Worm (Caenorhabditis elegans) whole organism, late embryonic: ENCODE measurements around the gene gid-7.

Source experiments
- C38D4.7 ChIP-seq: fragments of 200-800 bp; sonication (Bioruptor generic); optimal IDR thresholded peaks from 2 replicates; lab custom pipeline; 2018; ENCODE audit warnings: mild to moderate bottlenecking, missing genetic modification characterization, moderate library complexity, missing compliant biosample characterization
- F13H6.1 ChIP-seq: sonication (generic microtip); optimal IDR thresholded peaks from 2 replicates; lab custom pipeline; 2016; ENCODE audit warnings: missing genetic modification characterization, missing compliant biosample characterization
- K02D7.2 ChIP-seq: sonication (generic microtip); optimal IDR thresholded peaks from 2 replicates; lab custom pipeline; 2017; ENCODE audit warnings: mild to moderate bottlenecking, missing genetic modification characterization, missing compliant biosample characterization
- K09A11.1 ChIP-seq: sonication (generic microtip); optimal IDR thresholded peaks from 2 replicates; lab custom pipeline; 2017; ENCODE audit warnings: antibody characterized with exemption, mild to moderate bottlenecking, missing genetic modification characterization, missing compliant biosample characterization; ENCODE audit not compliant: insufficient read depth
- T23F11.4 ChIP-seq: fragments of 200-800 bp; sonication (Bioruptor generic); optimal IDR thresholded peaks from 2 replicates; lab custom pipeline; 2018; ENCODE audit warnings: mild to moderate bottlenecking, missing genetic modification characterization, missing compliant biosample characterization
- Y22D7AL.16 ChIP-seq: sonication (generic microtip); optimal IDR thresholded peaks from 2 replicates; lab custom pipeline; 2016; ENCODE audit warnings: missing genetic modification characterization, missing compliant biosample characterization
- ahr-1 ChIP-seq: sonication (generic microtip); optimal IDR thresholded peaks from 2 replicates; lab custom pipeline; 2016; ENCODE audit warnings: missing genetic modification characterization, missing compliant biosample characterization
- ceh-18 ChIP-seq: sonication (generic microtip); optimal IDR thresholded peaks from 2 replicates; lab custom pipeline; 2016; ENCODE audit warnings: missing genetic modification characterization, missing compliant biosample characterization
- ceh-19 ChIP-seq: fragments of 200-800 bp; sonication (Bioruptor generic); optimal IDR thresholded peaks from 2 replicates; lab custom pipeline; 2018; ENCODE audit warnings: mild to moderate bottlenecking, missing genetic modification characterization, missing compliant biosample characterization
- ceh-22 ChIP-seq: sonication (generic microtip); optimal IDR thresholded peaks from 2 replicates; lab custom pipeline; 2017; ENCODE audit warnings: missing biosample characterization, missing genetic modification characterization
- ceh-34 ChIP-seq: sonication (generic microtip); optimal IDR thresholded peaks from 2 replicates; lab custom pipeline; 2016; ENCODE audit warnings: mild to moderate bottlenecking, missing genetic modification characterization, missing compliant biosample characterization
- ceh-45 ChIP-seq: fragments of 200-800 bp; sonication (Bioruptor generic); IDR thresholded peaks from 2 replicates; pipeline ENCODE4 v1.3.6; 2022; ENCODE audit warnings: missing genetic modification reagents, missing genetic modification characterization, missing compliant biosample characterization
- che-1 ChIP-seq: sonication (generic microtip); optimal IDR thresholded peaks from 2 replicates; lab custom pipeline; 2016; ENCODE audit warnings: mild to moderate bottlenecking, missing genetic modification characterization, missing compliant biosample characterization
- dve-1 ChIP-seq: sonication (generic microtip); optimal IDR thresholded peaks from 2 replicates; lab custom pipeline; 2017; ENCODE audit warnings: antibody characterized with exemption, mild to moderate bottlenecking, missing genetic modification characterization, missing compliant biosample characterization
- elt-2 ChIP-seq: sonication (generic microtip); optimal IDR thresholded peaks from 2 replicates; lab custom pipeline; 2016; ENCODE audit warnings: missing genetic modification reagents, missing genetic modification characterization, missing compliant biosample characterization
- elt-4 ChIP-seq: sonication (generic microtip); optimal IDR thresholded peaks from 2 replicates; lab custom pipeline; 2016; ENCODE audit warnings: missing genetic modification characterization, missing compliant biosample characterization
- ets-4 ChIP-seq: sonication (generic microtip); optimal IDR thresholded peaks from 2 replicates; lab custom pipeline; 2016; ENCODE audit warnings: missing genetic modification characterization, missing compliant biosample characterization
- fax-1 ChIP-seq: sonication (generic microtip); optimal IDR thresholded peaks from 2 replicates; lab custom pipeline; 2016; ENCODE audit warnings: missing genotype, missing genetic modification characterization, missing compliant biosample characterization
- hlh-13 ChIP-seq: fragments of 200-800 bp; sonication (Bioruptor generic); optimal IDR thresholded peaks from 2 replicates; lab custom pipeline; 2018; ENCODE audit warnings: mild to moderate bottlenecking, missing genetic modification characterization, missing compliant biosample characterization
- hlh-30 ChIP-seq: sonication (generic microtip); optimal IDR thresholded peaks from 2 replicates; lab custom pipeline; 2017; ENCODE audit warnings: antibody characterized with exemption, missing genetic modification characterization, missing compliant biosample characterization; ENCODE audit not compliant: insufficient read depth
- hlh-6 ChIP-seq: sonication (generic microtip); optimal IDR thresholded peaks from 2 replicates; lab custom pipeline; 2016; ENCODE audit warnings: missing genotype, missing genetic modification characterization, missing compliant biosample characterization
- madf-2 ChIP-seq: sonication (generic microtip); optimal IDR thresholded peaks from 2 replicates; lab custom pipeline; 2017; ENCODE audit warnings: missing genetic modification characterization, missing compliant biosample characterization
- mec-3 ChIP-seq: sonication (generic microtip); optimal IDR thresholded peaks from 2 replicates; lab custom pipeline; 2016; ENCODE audit warnings: borderline replicate concordance, missing genetic modification characterization, missing compliant biosample characterization
- nhr-232 ChIP-seq: sonication (generic microtip); optimal IDR thresholded peaks from 2 replicates; lab custom pipeline; 2016; ENCODE audit warnings: missing genetic modification characterization, missing compliant biosample characterization
- npax-4 ChIP-seq: sonication (generic microtip); optimal IDR thresholded peaks from 2 replicates; lab custom pipeline; 2016; ENCODE audit warnings: missing genetic modification characterization, missing compliant biosample characterization
- odd-2 ChIP-seq: sonication (generic microtip); optimal IDR thresholded peaks from 2 replicates; lab custom pipeline; 2017; ENCODE audit warnings: antibody characterized with exemption, mild to moderate bottlenecking, missing genetic modification characterization, missing compliant biosample characterization
- pag-3 ChIP-seq: sonication (generic microtip); optimal IDR thresholded peaks from 2 replicates; lab custom pipeline; 2016; ENCODE audit warnings: missing compliant biosample characterization, missing genetic modification characterization, borderline replicate concordance
- pax-1 ChIP-seq: fragments of 150-350 bp; optimal IDR thresholded peaks from 2 replicates; lab custom pipeline; 2014; ENCODE audit warnings: missing biosample characterization, missing genetic modification characterization
- pha-2 ChIP-seq: sonication (generic microtip); optimal IDR thresholded peaks from 2 replicates; lab custom pipeline; 2017; ENCODE audit warnings: mild to moderate bottlenecking, missing genetic modification characterization, missing compliant biosample characterization
- pqm-1 ChIP-seq: sonication (generic microtip); optimal IDR thresholded peaks from 2 replicates; lab custom pipeline; 2016; ENCODE audit warnings: missing genetic modification characterization, missing compliant biosample characterization
- pros-1 ChIP-seq: fragments of 150-350 bp; optimal IDR thresholded peaks from 2 replicates; lab custom pipeline; 2014; ENCODE audit warnings: missing biosample characterization, missing genetic modification reagents, missing genetic modification characterization
- rnt-1 ChIP-seq: sonication (generic microtip); optimal IDR thresholded peaks from 2 replicates; lab custom pipeline; 2016; ENCODE audit warnings: missing genetic modification characterization, missing compliant biosample characterization
- sdc-2 ChIP-seq: sonication (generic microtip); optimal IDR thresholded peaks from 2 replicates; lab custom pipeline; 2016; ENCODE audit warnings: missing genotype, missing genetic modification characterization, missing compliant biosample characterization
- sox-4 ChIP-seq: sonication (generic microtip); optimal IDR thresholded peaks from 2 replicates; lab custom pipeline; 2017; ENCODE audit warnings: mild to moderate bottlenecking, missing genetic modification characterization, inconsistent platforms, missing compliant biosample characterization
- tbx-2 ChIP-seq: sonication (generic microtip); optimal IDR thresholded peaks from 2 replicates; lab custom pipeline; 2016; ENCODE audit warnings: missing genetic modification characterization, missing compliant biosample characterization
- ttx-3 ChIP-seq: sonication (generic microtip); optimal IDR thresholded peaks from 2 replicates; lab custom pipeline; 2016; ENCODE audit warnings: missing genetic modification reagents, missing genetic modification characterization, missing compliant biosample characterization
- unc-3 ChIP-seq, 2 experiments: fragments of 200-800 bp in 1 of 2; sonication (Bioruptor generic) in 1 of 2; sonication (generic microtip) in 1 of 2; conservative IDR thresholded peaks in 1 of 2; optimal IDR thresholded peaks in 1 of 2; 2 replicates each; pipeline versions ENCODE4 v1.3.6 to Lab custom; 2016 to 2022; ENCODE audit warnings: missing compliant biosample characterization in 2 of 2, missing genetic modification characterization in 2 of 2, missing genetic modification reagents in 1 of 2
- unc-42 ChIP-seq: sonication (generic microtip); optimal IDR thresholded peaks from 2 replicates; lab custom pipeline; 2016; ENCODE audit warnings: missing genotype, missing genetic modification characterization, missing compliant biosample characterization
- unc-55 ChIP-seq: sonication (generic microtip); optimal IDR thresholded peaks from 2 replicates; lab custom pipeline; 2017; ENCODE audit warnings: missing biosample characterization, missing genetic modification reagents, missing genetic modification characterization
- unc-86 ChIP-seq: sonication (generic microtip); optimal IDR thresholded peaks from 2 replicates; lab custom pipeline; 2016; ENCODE audit warnings: missing genetic modification characterization, missing compliant biosample characterization

gid-7 gene

ce11 chrV:3773618-3774017 is 16.7 kb upstream of the gid-7 start:
- TF ChIP-seq odd-2 (tag; lab: Kevin White, UChicago): no peak
- TF ChIP-seq ceh-45 (GFP tag; lab: Robert Waterston, UW): no peak
- TF ChIP-seq unc-55 (GFP tag; lab: Kevin White, UChicago): no peak
- no peak for TF ChIP-seq ahr-1 (tag; lab: Kevin White, UChicago)
- no peak for TF ChIP-seq elt-2
- TF ChIP-seq ttx-3: no peak
- TF ChIP-seq che-1: no peak
- no peak for TF ChIP-seq madf-2 (tag; lab: Kevin White, UChicago)
- no peak for TF ChIP-seq dve-1

- TF ChIP-seq F13H6.1 (tag; lab: Kevin White, UChicago) (no peak), K09A11.1 (no peak), pqm-1 (tag; lab: Kevin White, UChicago) (no peak), K02D7.2 (tag; lab: Kevin White, UChicago) (no peak), ceh-34 (tag; lab: Kevin White, UChicago) (no peak), C38D4.7 (no peak), hlh-30 (tag; lab: Kevin White, UChicago) (no peak), pha-2 (no peak), ceh-18 (tag; lab: Kevin White, UChicago) (no peak), sdc-2 (tag; lab: Kevin White, UChicago) (no peak), rnt-1 (no peak), sox-4 (tag; lab: Kevin White, UChicago) (no peak), dve-1 (no peak), odd-2 (tag; lab: Kevin White, UChicago) (no peak), T23F11.4 (no peak)
- TF ChIP-seq, all 69 proteins: peak for 0
Measured at ce11 chrV:3771437-3772256, 14.8 kb upstream of the gid-7 start, which contains the start of the genes R08E5.1 and rips-1. Gene R08E5.1 (minus strand): TSS chrV:3771518. Gene rips-1 (plus strand): TSS chrV:3772021.

DNA sequence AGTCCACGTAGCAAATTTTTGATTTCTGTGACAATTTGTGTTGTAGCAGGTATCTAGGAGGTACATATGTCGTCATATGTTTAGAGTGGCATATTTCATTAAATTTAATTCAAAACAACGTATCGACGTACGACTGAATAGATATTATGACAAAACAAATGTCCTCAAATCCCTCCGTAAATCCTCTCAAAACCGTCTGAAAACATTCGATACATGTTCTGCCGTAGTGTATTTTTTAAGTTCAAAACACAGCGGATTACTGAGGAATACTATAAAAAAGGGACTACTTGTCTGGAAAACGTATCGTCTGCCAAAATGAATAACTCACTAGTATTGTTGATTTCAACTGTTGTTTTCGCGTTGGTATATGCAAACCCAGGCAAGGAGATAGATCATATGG is 11.4 kb upstream of the gid-7 start, which contains the start of gene R08E5.4:
R08E5.4 (plus strand) TSS at position 301 of the 400 bp plus-strand sequence.
- no peak for TF ChIP-seq ceh-22 (tag; lab: Kevin White, UChicago)
- no peak for TF ChIP-seq Y22D7AL.16 (tag; lab: Kevin White, UChicago)
- TF ChIP-seq rnt-1: no peak
- no peak for TF ChIP-seq che-1
- no peak for TF ChIP-seq hlh-13 (GFP tag; lab: Kevin White, UChicago)
- TF ChIP-seq unc-3 (GFP tag; conservative IDR thresholded peaks at IDR 0.05; lab: Robert Waterston, UW): no peak
- TF ChIP-seq unc-3 (tag; optimal IDR thresholded peaks at IDR 0.05; lab: Kevin White, UChicago): no peak
- TF ChIP-seq elt-4 (tag; lab: Kevin White, UChicago): no peak
- no peak for TF ChIP-seq mec-3 (tag; lab: Kevin White, UChicago)
- no peak for TF ChIP-seq ceh-19
- no peak for TF ChIP-seq unc-55 (GFP tag; lab: Kevin White, UChicago)
- no peak for TF ChIP-seq ceh-34 (tag; lab: Kevin White, UChicago)

- TF ChIP-seq fax-1 (tag; lab: Kevin White, UChicago) (no peak), tbx-2 (tag; lab: Kevin White, UChicago) (no peak), unc-42 (tag; lab: Kevin White, UChicago) (no peak), dve-1 (no peak), pros-1 (tag; lab: Kevin White, UChicago) (no peak), sox-4 (tag; lab: Kevin White, UChicago) (no peak), pag-3 (tag; lab: Kevin White, UChicago) (no peak), T23F11.4 (no peak), pax-1 (tag; lab: Kevin White, UChicago) (no peak), ahr-1 (tag; lab: Kevin White, UChicago) (no peak), nhr-232 (tag; lab: Kevin White, UChicago) (no peak), pha-2 (no peak), ets-4 (tag; lab: Kevin White, UChicago) (no peak), unc-86 (no peak), ceh-45 (GFP tag; lab: Robert Waterston, UW) (no peak), npax-4 (tag; lab: Kevin White, UChicago) (no peak), hlh-6 (tag; lab: Kevin White, UChicago) (no peak)
Measured at ce11 chrV:3766904-3767303, 10.0 kb upstream of the gid-7 start, which contains the start of gene Y39H10A.1. Gene Y39H10A.1 (plus strand): TSS chrV:3767204.
